Fruit fly (Drosophila melanogaster): Measurements from ENCODE around the gene TTLL1A.

DNA sequence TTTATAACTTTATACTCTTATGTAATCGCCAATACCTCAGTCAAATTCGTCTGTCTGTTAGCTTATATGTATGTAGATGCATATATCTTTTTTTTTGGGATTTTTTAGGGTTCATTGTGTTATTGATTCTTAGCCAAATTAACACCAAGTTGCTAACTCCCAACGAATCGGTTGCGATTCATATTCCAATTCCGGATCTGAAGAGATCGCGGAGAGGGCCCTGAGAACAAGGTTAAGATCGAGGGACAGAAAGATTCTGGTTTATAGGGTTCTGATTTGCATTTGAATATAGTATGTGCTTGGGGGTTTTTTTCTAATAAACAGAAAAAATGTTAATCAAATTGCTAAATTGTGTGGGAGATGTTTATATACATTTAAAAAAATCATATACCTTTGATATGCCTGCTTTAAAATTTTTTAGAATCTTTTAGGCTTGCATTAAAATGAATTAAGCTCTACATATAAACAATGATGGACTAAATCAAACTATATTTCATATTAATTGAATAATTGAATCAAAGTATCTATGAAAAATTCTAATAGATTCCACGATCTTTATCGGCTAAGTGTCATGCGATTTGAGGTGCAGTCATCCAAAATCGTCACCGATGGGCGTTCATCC, 5.6 kb upstream of the TTLL1A start, which contains the start of gene CG32563:
- no peak for TF ChIP-seq Smox (GFP tag; optimal IDR thresholded peaks at IDR 0.05)
- no peak for TF ChIP-seq CG8119 (GFP tag; IDR thresholded peaks at IDR 0.05)
- TF ChIP-seq acj6 (GFP tag; optimal IDR thresholded peaks at IDR 0.05), result no peak
- TF ChIP-seq Lpt (GFP tag; optimal IDR thresholded peaks at IDR 0.05), result no peak

All from whole organism, prepupa.